Worm (Caenorhabditis elegans): ENCODE measurements around the gene F22E5.21.
"Not testable (repeated sequence)": the region's sequence is repeated elsewhere in the genome, so short reads cannot be mapped to it uniquely, and the experiment has no call there.

The F22E5.21 gene

DNA sequence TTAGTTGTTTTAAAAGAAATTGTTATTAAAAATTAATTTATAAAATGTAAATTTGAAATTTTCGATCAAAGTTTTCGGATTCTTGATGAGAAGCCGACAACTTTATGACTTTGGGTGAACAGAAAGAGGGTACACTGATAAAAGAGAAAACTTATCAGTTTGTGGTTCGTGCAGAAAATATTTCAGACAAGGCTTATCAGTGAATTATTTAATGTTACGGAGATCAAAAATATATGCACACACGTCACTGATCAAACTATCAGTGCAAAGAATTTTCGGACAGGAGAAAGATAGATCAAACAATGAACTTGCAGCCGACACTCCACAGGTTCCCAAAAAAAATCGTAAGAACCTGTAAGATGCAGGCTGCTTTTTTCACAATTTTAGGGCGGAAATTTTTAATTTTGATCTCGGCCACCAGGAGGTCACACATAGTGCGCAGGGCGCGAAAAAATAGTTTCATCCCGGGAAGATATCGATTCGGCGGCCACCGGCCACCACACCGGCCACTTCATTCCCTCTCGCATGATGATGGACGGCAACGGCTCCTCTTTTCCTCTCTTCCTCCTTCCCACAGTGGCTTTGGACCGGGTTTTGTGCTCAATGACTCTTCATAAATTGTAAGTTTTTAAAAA lies 40.4 kb upstream of the F22E5.21 start, which contains the start of gene F22E5.17 (continued):
- TF ChIP-seq hif-1 (tag; optimal IDR thresholded peaks at IDR 0.05), result no peak

DNA sequence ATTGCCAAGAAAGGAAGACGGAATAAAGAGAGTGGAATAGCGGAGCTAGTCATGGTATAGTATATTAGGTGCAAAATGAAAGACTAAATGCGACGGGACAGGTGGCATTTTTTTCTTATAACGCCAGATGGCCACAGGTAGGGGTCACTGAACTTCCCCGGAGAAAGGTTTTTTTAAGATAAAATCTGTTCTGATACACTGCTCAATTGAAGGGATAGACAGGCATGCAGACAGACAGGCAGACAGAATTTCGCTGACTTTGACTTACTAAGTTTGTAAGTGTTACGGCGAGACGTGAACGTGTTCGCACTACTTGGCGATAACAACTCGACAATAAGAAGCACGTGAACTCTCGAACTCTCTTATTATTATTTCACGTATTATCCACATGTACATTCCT lies 36.3 kb upstream of the F22E5.21 start, which contains the start of the genes F22E5.20 and F22E5.1:
TSS of gene F22E5.20 (minus strand) at position 101 of the 400 bp plus-strand sequence.
TSS of gene F22E5.1 (plus strand) at position 242 of the 400 bp plus-strand sequence.
- not testable (repeated sequence) for TF ChIP-seq fos-1 (tag; optimal IDR thresholded peaks at IDR 0.05); hlh-30 (tag; optimal IDR thresholded peaks at IDR 0.05; ENCODE audit: insufficient read depth); ztf-7 (tag; optimal IDR thresholded peaks at IDR 0.05)

DNA sequence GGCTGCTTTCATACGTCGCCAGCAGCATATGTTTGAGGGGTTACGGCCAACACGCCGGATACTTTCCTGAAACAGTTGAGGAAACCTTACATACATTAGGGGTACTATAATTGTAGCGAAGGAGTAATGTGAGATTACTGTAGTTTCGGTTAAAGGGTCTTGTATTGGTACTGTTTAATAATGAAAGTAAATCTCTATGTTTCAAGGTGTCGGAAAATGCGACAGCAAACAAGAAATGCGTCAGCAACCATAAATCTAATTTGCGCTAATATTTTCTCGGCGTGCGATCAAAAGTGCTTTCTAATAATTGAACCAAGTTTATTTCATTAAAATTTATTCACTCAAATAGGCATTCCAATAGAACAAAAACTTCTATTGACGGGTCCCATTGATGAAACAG lies 35.1 kb upstream of the F22E5.21 start, which contains the start of gene sri-57:
TSS of gene sri-57 (minus strand) at position 101 of the 400 bp plus-strand sequence.
- TF ChIP-seq lin-38 (GFP tag; IDR thresholded peaks at IDR 0.05); attf-4 (tag; optimal IDR thresholded peaks at IDR 0.05); unc-39 (tag; optimal IDR thresholded peaks at IDR 0.05): not testable (repeated sequence)

DNA sequence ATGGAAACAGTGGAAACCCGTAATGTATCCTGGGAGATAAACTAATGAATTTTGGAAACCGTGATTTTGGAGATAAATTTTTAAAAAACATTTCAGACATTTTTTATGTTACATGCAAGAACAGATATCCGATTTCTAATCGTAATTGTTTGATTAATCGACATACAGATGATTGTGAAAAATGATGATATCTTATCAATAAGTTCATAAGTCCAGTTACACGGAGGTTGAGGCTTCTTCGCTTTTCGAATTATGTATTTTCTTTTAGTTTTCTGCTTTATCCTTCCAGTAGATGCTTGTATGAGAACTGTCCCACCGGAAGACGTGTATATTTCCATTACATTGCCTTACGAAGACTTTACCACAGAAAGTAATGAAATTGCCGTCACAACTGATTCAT lies 28.3 kb upstream of the F22E5.21 start, which contains the start of gene F22E5.22:
TSS of gene F22E5.22 (plus strand) at position 301 of the 400 bp plus-strand sequence.
- no peak for TF ChIP-seq lim-7 (GFP tag; IDR thresholded peaks at IDR 0.05)
- no peak for TF ChIP-seq T26A8.4 (GFP tag; IDR thresholded peaks at IDR 0.05)
- TF ChIP-seq nhr-11 (tag; optimal IDR thresholded peaks at IDR 0.05), result no peak
- no peak for TF ChIP-seq lin-13 (GFP tag; optimal IDR thresholded peaks at IDR 0.05)
- no peak for TF ChIP-seq ceh-32 (tag; optimal IDR thresholded peaks at IDR 0.05; ENCODE audit: poor library complexity)
- no peak for TF ChIP-seq F10B5.3 (tag; optimal IDR thresholded peaks at IDR 0.05)

DNA sequence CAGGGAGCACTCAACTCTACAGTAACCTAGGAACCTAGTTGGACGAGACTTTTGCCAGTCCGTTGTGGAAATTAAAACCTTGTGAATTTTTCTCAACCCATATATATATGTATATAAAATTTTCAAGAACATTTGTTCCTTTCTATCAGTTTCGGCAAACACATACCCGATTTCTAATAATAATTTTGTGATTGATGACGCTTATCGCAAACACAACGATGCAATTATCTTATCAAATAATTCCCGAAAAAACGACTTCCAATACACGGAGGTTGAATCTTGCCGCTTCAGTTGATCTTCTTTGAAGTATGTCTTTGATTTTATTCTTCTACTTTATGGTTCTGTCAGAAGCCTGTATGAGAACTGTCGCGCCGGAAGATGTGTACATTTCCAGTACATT lies 27.8 kb upstream of the F22E5.21 start, which contains the start of gene F22E5.2:
TSS of gene F22E5.2 (plus strand) at position 301 of the 400 bp plus-strand sequence.
- TF ChIP-seq aha-1 (tag), result peak; percentile 26

DNA sequence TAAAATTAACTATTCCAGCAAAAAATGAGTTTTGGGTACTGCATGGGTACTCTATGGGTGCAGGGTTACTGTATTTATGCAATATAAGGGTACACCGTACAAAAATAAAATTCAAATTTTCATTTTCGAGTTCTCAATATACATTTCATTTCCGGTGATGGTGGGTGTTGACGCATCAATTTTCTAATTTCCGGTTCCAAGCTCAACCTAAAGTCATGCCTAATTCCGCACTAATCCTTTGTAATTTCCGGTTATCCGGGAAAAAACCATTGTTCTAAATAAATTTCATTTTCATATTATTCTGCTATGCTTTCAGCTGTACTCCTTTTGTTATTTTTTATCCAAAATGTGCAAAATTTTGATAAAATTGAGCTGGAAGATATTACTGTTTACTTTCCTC lies 22.1 kb upstream of the F22E5.21 start, which contains the start of gene gcy-21:
TSS of gene gcy-21 (plus strand) at position 301 of the 400 bp plus-strand sequence.
- TF ChIP-seq mdl-1 (tag; optimal IDR thresholded peaks at IDR 0.05), result no peak
- no peak for TF ChIP-seq D1046.2 (GFP tag; IDR thresholded peaks at IDR 0.05)
- no peak for TF ChIP-seq lin-38 (GFP tag; IDR thresholded peaks at IDR 0.05)
- TF ChIP-seq nhr-25 (tag; optimal IDR thresholded peaks at IDR 0.05; ENCODE audit: borderline replicate concordance, insufficient read depth), result no peak
- no peak for TF ChIP-seq nhr-6 (tag; optimal IDR thresholded peaks at IDR 0.05)
- TF ChIP-seq rbr-2 (tag; optimal IDR thresholded peaks at IDR 0.05), result no peak
- TF ChIP-seq nhr-102 (tag; optimal IDR thresholded peaks at IDR 0.05), result no peak
- no peak for TF ChIP-seq hlh-30 (tag; optimal IDR thresholded peaks at IDR 0.05; ENCODE audit: insufficient read depth)
- no peak for TF ChIP-seq dve-1 (tag; optimal IDR thresholded peaks at IDR 0.05; ENCODE audit: insufficient read depth)
- TF ChIP-seq T20F7.1 (GFP tag; optimal IDR thresholded peaks at IDR 0.05), result no peak
- no peak for TF ChIP-seq dmd-6 (GFP tag; IDR thresholded peaks at IDR 0.05)
- no peak for TF ChIP-seq nhr-48 (tag; optimal IDR thresholded peaks at IDR 0.05)
- TF ChIP-seq fos-1 (tag; optimal IDR thresholded peaks at IDR 0.05), result no peak
- no peak for TF ChIP-seq ceh-20 (GFP tag; IDR thresholded peaks at IDR 0.05)
- no peak for TF ChIP-seq nhr-11 (tag; optimal IDR thresholded peaks at IDR 0.05)
- TF ChIP-seq R02D3.7 (tag; optimal IDR thresholded peaks at IDR 0.05), result no peak

DNA sequence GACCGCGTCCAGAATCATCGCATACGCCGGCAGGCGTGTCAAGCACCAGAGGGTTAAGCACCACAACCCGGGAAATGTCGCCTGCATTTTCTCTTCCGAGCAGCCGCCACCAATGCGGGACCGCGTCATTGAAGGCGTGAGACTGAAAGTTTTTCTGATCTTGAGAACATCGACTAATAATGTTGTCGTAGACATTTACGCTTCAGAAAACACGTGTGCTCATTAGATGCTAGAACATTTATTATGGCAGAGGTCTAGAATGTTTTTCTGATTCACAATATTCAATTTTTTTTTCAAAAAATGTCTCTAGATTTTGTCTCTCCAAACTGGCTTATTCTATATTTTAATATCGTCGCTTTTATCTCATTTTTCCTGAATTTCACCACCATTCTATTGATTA lies 19.3 kb upstream of the F22E5.21 start, which contains the start of gene sri-47:
TSS of gene sri-47 (plus strand) at position 301 of the 400 bp plus-strand sequence.
- TF ChIP-seq lin-13 (GFP tag; optimal IDR thresholded peaks at IDR 0.05) (no peak), aha-1 (tag) (no peak), lin-38 (GFP tag; IDR thresholded peaks at IDR 0.05) (no peak), unc-62 (GFP tag; optimal IDR thresholded peaks at IDR 0.05 in 1 of 2) (peak in 1 of 2 experiments; percentile 85), unc-62 (tag; optimal IDR thresholded peaks at IDR 0.05) (no peak), lin-29 (GFP tag; IDR thresholded peaks at IDR 0.05) (no peak), D1046.2 (GFP tag; IDR thresholded peaks at IDR 0.05) (0 out of 2 replicates have a peak, but pooled peaks have one; percentile 39), daf-19 (GFP tag; conservative IDR thresholded peaks at IDR 0.05) (no peak), spr-1 (tag; optimal IDR thresholded peaks at IDR 0.05) (no peak), T26A8.4 (GFP tag; IDR thresholded peaks at IDR 0.05) (no peak), Y105C5A.15 (GFP tag; IDR thresholded peaks at IDR 0.05) (no peak), zip-2 (tag; optimal IDR thresholded peaks at IDR 0.05) (no peak), tra-1 (GFP tag; IDR thresholded peaks at IDR 0.05) (no peak), ztf-11 (tag; optimal IDR thresholded peaks at IDR 0.05) (no peak), set-16 (GFP tag; IDR thresholded peaks at IDR 0.05) (0 out of 2 replicates have a peak, but pooled peaks have one; percentile 23), dve-1 (tag; optimal IDR thresholded peaks at IDR 0.05; ENCODE audit: insufficient read depth) (no peak), nhr-77 (tag; optimal IDR thresholded peaks at IDR 0.05) (no peak), ama-1 (optimal IDR thresholded peaks at IDR 0.05) (no peak)

Data from whole organism, L4 larva.